Worm (Caenorhabditis elegans): ENCODE data around the gene K10H10.6.

DNA sequence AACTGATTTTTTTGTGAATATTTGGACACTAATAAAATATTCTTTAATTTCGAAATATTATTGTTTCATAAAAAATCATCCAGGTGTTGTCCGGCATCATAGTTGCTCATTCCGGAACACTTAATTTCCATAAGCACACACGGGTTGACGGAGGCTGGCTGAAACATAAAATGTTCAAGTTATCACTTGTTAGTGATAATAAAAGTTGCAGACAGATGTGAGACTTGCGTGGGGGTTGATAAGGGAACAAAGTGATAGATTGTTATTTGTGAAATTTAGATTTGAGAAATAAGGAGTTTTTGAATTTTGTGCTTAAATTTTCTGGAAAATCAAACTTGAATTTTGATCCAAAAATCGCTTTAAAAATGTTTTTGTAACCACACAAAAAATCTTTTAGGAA is 7.1 kb downstream of the K10H10.6 start:
- TF ChIP-seq cog-1 (tag; optimal IDR thresholded peaks at IDR 0.05) (no peak), ref-1 (GFP tag; conservative IDR thresholded peaks at IDR 0.05) (no peak), flt-1 (GFP tag; IDR thresholded peaks at IDR 0.05) (no peak), tab-1 (GFP tag; IDR thresholded peaks at IDR 0.05) (no peak)

Data from whole organism, midembryonic.